Worm (Caenorhabditis elegans): Measurements from ENCODE around the gene sdz-15.

sdz-15 gene

DNA sequence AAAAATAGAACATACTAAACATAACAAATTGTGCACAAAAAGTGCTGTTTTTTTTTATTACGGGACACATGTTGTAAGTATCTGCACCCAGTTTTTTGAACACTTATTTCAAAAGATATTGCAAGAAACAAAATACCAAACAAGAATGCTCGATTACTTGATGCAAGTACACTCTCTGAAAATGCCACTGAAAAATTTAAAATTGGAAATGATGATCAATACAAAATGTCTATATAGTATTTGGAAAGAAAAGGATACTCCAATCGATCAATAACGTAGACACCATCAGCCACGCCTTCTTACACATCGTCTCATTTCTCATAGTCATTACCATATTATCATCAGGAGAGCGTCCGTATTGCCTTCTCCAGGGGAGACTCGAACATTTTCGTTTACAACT, at the start of gene sdz-15:
TSS of gene sdz-15 (plus strand) at position 301 of the 400 bp plus-strand sequence.
- TF ChIP-seq him-1 (tag; optimal IDR thresholded peaks at IDR 0.05), result no peak

DNA sequence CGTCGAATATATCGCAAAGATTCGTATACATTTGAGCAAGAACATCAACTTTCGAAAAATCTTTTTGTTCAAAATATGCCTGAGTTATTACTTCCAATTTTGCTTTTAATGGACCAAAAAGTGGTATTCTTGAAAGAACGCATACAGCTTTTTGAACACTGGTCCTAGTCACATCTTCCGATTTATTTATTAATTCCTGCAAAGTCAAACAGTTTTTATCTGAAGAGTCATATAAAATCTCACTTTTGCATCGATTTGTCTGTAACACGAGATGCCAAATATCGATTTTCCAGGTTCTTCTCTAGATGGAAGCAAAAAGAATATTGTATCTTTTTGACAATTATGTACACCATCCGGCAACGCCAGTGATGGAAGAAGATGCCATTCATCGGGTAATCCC, 48.4 kb upstream of the sdz-15 start:
- TF ChIP-seq W03F9.2 (tag; optimal IDR thresholded peaks at IDR 0.05) (no peak), him-1 (tag; optimal IDR thresholded peaks at IDR 0.05) (no peak)

ce11 chrIII:6450596-6450995, 47.7 kb upstream of the sdz-15 start, which contains the start of gene T26A5.6:
T26A5.6 (minus strand) TSS chrIII:6450696.
- no peak for TF ChIP-seq W03F9.2 (tag; optimal IDR thresholded peaks at IDR 0.05)
- TF ChIP-seq dao-5 (tag; optimal IDR thresholded peaks at IDR 0.05), result no peak
- TF ChIP-seq him-1 (tag; optimal IDR thresholded peaks at IDR 0.05), result no peak

- TF ChIP-seq dao-5 (tag; optimal IDR thresholded peaks at IDR 0.05), result no peak
- TF ChIP-seq W03F9.2 (tag; optimal IDR thresholded peaks at IDR 0.05), result no peak
- no peak for TF ChIP-seq him-1 (tag; optimal IDR thresholded peaks at IDR 0.05)
Measured at ce11 chrIII:6452278-6452677, 46.0 kb upstream of the sdz-15 start, which contains the start of gene set-1. set-1 (minus strand) TSS chrIII:6452378.

ce11 chrIII:6452683-6453082, 45.6 kb upstream of the sdz-15 start:
- TF ChIP-seq W03F9.2 (tag; optimal IDR thresholded peaks at IDR 0.05) (no peak), dao-5 (tag; optimal IDR thresholded peaks at IDR 0.05) (no peak), him-1 (tag; optimal IDR thresholded peaks at IDR 0.05) (no peak)

DNA sequence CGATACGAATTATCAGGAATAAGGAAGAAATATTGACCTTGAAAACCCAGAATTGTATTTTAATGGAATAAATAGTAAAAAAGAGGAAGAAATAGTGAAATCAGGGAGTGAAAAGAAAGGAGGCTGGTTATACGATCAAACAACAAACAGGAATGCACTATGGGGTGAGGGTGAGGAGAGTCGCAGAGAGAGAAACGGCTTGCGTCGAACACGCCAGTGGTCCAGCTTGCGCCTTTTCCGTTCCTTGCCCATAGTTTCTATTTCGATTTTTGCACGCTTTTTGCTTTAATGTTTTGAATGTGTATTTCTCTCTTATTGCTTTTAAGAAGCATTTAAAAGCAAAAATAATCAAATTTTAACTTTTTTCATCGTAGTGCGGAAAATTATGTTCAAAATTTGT, 44.6 kb upstream of the sdz-15 start:
- TF ChIP-seq W03F9.2 (tag; optimal IDR thresholded peaks at IDR 0.05), result peak; percentile 81
- TF ChIP-seq dao-5 (tag; optimal IDR thresholded peaks at IDR 0.05), result no peak

- no peak for TF ChIP-seq dao-5 (tag; optimal IDR thresholded peaks at IDR 0.05)
- TF ChIP-seq him-1 (tag; optimal IDR thresholded peaks at IDR 0.05), result no peak
- no peak for TF ChIP-seq W03F9.2 (tag; optimal IDR thresholded peaks at IDR 0.05)
Measured at ce11 chrIII:6454183-6454582, 44.1 kb upstream of the sdz-15 start, which contains the start of gene jhdm-1. jhdm-1 (plus strand) TSS chrIII:6454483.

DNA sequence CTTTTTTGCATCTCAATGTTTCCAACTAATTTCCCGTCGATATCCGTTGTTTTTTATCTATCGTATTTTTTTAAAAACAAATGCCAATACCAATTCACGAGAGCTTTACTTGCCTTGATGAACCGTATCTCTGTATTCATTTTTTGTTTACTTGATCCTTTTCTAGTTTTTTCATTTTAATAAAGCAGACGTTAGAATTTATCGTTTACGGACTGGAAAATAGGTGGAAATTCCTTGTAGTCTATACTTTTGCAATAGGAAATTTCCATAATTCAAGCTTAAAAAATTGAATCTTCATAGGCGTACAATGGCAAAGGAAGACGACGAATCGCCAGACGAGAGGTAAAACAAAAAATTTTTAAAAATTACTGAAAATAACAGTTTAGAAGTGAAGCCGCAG, 38.5 kb upstream of the sdz-15 start, which contains the start of gene algn-1:
TSS of gene algn-1 (plus strand) at position 301 of the 400 bp plus-strand sequence.
- TF ChIP-seq him-1 (tag; optimal IDR thresholded peaks at IDR 0.05) (no peak), W03F9.2 (tag; optimal IDR thresholded peaks at IDR 0.05) (no peak), dao-5 (tag; optimal IDR thresholded peaks at IDR 0.05) (no peak)

ce11 chrIII:6462610-6463009, 35.7 kb upstream of the sdz-15 start, which contains the start of gene T26A5.8:
T26A5.8 (minus strand) TSS chrIII:6462856.
- TF ChIP-seq W03F9.2 (tag; optimal IDR thresholded peaks at IDR 0.05) (no peak), dao-5 (tag; optimal IDR thresholded peaks at IDR 0.05) (no peak), him-1 (tag; optimal IDR thresholded peaks at IDR 0.05) (no peak)

ce11 chrIII:6463679-6464078, 34.6 kb upstream of the sdz-15 start, which contains the start of gene dlc-1:
dlc-1 (minus strand) TSS chrIII:6463779.
- TF ChIP-seq dao-5 (tag; optimal IDR thresholded peaks at IDR 0.05), result no peak

- peak; percentile 21 for TF ChIP-seq him-1 (tag; optimal IDR thresholded peaks at IDR 0.05)
- no peak for TF ChIP-seq dao-5 (tag; optimal IDR thresholded peaks at IDR 0.05)
- TF ChIP-seq W03F9.2 (tag; optimal IDR thresholded peaks at IDR 0.05), result peak; percentile 47
Measured at ce11 chrIII:6464113-6464571, 34.1 kb upstream of the sdz-15 start.

ce11 chrIII:6464913-6465312, 33.4 kb upstream of the sdz-15 start, which contains the start of gene nduf-2.2:
nduf-2.2 (plus strand) TSS chrIII:6465222.
- TF ChIP-seq dao-5 (tag; optimal IDR thresholded peaks at IDR 0.05), result no peak
- no peak for TF ChIP-seq him-1 (tag; optimal IDR thresholded peaks at IDR 0.05)
- no peak for TF ChIP-seq W03F9.2 (tag; optimal IDR thresholded peaks at IDR 0.05)

- TF ChIP-seq dao-5 (tag; optimal IDR thresholded peaks at IDR 0.05) (no peak), him-1 (tag; optimal IDR thresholded peaks at IDR 0.05) (no peak), W03F9.2 (tag; optimal IDR thresholded peaks at IDR 0.05) (no peak)
Measured at ce11 chrIII:6467005-6467404, 31.3 kb upstream of the sdz-15 start, which contains the start of gene T26A5.2. T26A5.2 (plus strand) TSS chrIII:6467305.

ce11 chrIII:6471451-6471850, 26.8 kb upstream of the sdz-15 start, which contains the start of gene wht-6:
wht-6 (plus strand) TSS chrIII:6471751.
- no peak for TF ChIP-seq dao-5 (tag; optimal IDR thresholded peaks at IDR 0.05)
- no peak for TF ChIP-seq him-1 (tag; optimal IDR thresholded peaks at IDR 0.05)
- no peak for TF ChIP-seq W03F9.2 (tag; optimal IDR thresholded peaks at IDR 0.05)

DNA sequence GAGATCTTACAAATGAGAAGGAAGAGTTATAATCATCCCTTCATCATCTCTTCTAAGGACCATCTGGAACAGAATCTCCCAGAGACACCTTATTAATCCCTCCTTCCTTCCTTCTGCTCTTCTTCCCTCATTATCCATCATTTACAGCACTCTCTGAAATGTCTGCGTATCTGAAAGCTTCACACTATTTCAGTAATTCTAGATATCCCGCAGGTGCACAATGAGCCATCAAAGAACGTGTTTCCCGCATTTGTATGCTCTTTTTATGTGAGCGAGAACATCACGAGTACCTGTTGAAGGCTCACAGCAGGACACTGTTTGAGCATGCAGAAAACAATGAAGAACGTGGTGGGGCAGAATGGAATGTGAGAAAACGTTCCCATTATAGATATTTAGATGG, 21.9 kb upstream of the sdz-15 start:
- TF ChIP-seq him-1 (tag; optimal IDR thresholded peaks at IDR 0.05) (no peak), dao-5 (tag; optimal IDR thresholded peaks at IDR 0.05) (no peak), W03F9.2 (tag; optimal IDR thresholded peaks at IDR 0.05) (no peak)
